Fruit fly (Drosophila melanogaster): Measurements from ENCODE around the gene Ziz.

Gene Ziz

DNA sequence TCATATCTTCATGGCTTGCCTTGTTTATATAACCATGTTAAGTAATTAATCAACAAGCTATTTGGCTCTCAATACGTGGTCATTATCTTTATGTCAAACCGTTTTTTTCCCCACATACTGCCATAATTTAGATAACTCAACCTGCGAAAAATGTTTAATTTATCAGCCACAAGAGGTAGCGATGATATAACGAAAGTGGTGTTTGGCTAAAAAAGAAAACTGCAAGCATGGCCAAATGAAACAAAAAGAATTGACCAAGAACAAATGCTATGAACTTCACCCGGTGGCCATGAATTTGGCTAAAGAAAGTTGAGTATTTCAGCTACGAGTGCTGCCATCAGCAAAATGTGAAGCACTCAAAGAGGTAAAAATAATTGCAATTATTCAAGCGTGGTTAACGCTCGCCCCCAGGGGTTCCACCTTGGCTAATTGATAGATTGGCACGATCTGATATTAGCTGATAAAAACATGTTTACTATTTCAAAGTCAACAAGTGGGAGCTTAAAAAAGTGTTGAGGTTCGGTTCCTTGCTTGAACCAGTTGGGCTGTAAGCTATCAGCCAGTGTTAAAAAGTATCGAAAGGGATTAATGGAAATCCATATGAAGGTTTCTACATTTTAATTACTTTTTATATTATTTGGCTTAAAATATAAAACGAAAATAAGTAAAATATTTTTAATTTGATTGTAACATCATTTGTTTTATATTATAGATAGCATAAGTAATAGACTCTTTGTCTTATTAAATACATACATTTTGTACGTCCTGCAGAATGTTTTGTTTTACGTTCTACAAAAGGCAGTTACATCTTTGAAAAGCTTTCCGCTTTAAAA, 59.4 kb downstream of the Ziz start (continued):
- TF ChIP-seq CG8388 (GFP tag; optimal IDR thresholded peaks at IDR 0.05) (peak; percentile 3), CG7963 (GFP tag; IDR thresholded peaks at IDR 0.05; ENCODE audit: partially characterized antibody) (no peak), ERR (GFP tag; optimal IDR thresholded peaks at IDR 0.05) (peak; percentile 70), Optix (GFP tag; IDR thresholded peaks at IDR 0.05) (peak; percentile 53; the same call in 2 of the 3 replicates), ac (GFP tag; optimal IDR thresholded peaks at IDR 0.05) (no peak), sima (GFP tag; optimal IDR thresholded peaks at IDR 0.05) (no peak), CG18619 (GFP tag; optimal IDR thresholded peaks at IDR 0.05) (peak; percentile 76), lbe (GFP tag; optimal IDR thresholded peaks at IDR 0.05) (peak; percentile 42), Asciz (GFP tag; optimal IDR thresholded peaks at IDR 0.05) (peak; percentile 79), Med (GFP tag) (peak; percentile 97), kay (GFP tag; optimal IDR thresholded peaks at IDR 0.05) (peak; percentile 46), Oaz (GFP tag; IDR thresholded peaks at IDR 0.05) (0 out of 2 replicates have a peak, but pooled peaks have one; percentile 40), CG3726 (GFP tag; IDR thresholded peaks at IDR 0.05) (peak; percentile 66; the same call in 1 of the 3 replicates), CG18476 (GFP tag; optimal IDR thresholded peaks at IDR 0.05) (peak; percentile 30), ap (GFP tag; IDR thresholded peaks at IDR 0.05) (0 out of 2 replicates have a peak, but pooled peaks have one; percentile 20), CG13123 (GFP tag; optimal IDR thresholded peaks at IDR 0.05) (peak; percentile 79), CG1529 (GFP tag; optimal IDR thresholded peaks at IDR 0.05) (peak; percentile 46), eve (GFP tag; optimal IDR thresholded peaks at IDR 0.05) (no peak), Dip3 (GFP tag; optimal IDR thresholded peaks at IDR 0.05) (peak; percentile 39), CG11398 (GFP tag; optimal IDR thresholded peaks at IDR 0.05) (peak; percentile 70), bowl (GFP tag; IDR thresholded peaks at IDR 0.05) (peak; percentile 70), bcd (GFP tag; optimal IDR thresholded peaks at IDR 0.05) (peak; percentile 86), Spps (tag; optimal IDR thresholded peaks at IDR 0.05) (peak; percentile 1), shn (GFP tag; optimal IDR thresholded peaks at IDR 0.05) (peak; percentile 64), az2 (GFP tag; optimal IDR thresholded peaks at IDR 0.05) (no peak), stc (GFP tag; IDR thresholded peaks at IDR 0.05) (peak; percentile 42; the same call in 1 of the 2 replicates), schlank (tag; optimal IDR thresholded peaks at IDR 0.05) (peak; percentile 86), CG13624 (GFP tag; optimal IDR thresholded peaks at IDR 0.05) (peak; percentile 77), CG1832 (GFP tag; optimal IDR thresholded peaks at IDR 0.05) (no peak), CG7556 (GFP tag; optimal IDR thresholded peaks at IDR 0.05) (peak; percentile 56), Hr39 (optimal IDR thresholded peaks at IDR 0.05) (no peak), dmrt11E (tag; optimal IDR thresholded peaks at IDR 0.05) (no peak), al (GFP tag; IDR thresholded peaks at IDR 0.05) (peak; percentile 34; the same call in 1 of the 2 replicates), Fer1 (GFP tag; optimal IDR thresholded peaks at IDR 0.05) (peak; percentile 75), CG12769 (tag; optimal IDR thresholded peaks at IDR 0.05) (peak; percentile 85), CG9609 (GFP tag; optimal IDR thresholded peaks at IDR 0.05) (peak; percentile 49), gcm (GFP tag; optimal IDR thresholded peaks at IDR 0.05) (peak; percentile 39), Taf1 (GFP tag; IDR thresholded peaks at IDR 0.05) (peak; percentile 59; the same call in 1 of the 2 replicates), CG10147 (GFP tag; optimal IDR thresholded peaks at IDR 0.05) (peak; percentile 57), Mes4 (GFP tag; optimal IDR thresholded peaks at IDR 0.05) (peak; percentile 52), Vsx1 (GFP tag; optimal IDR thresholded peaks at IDR 0.05) (peak; percentile 91), sug (tag; optimal IDR thresholded peaks at IDR 0.05) (peak; percentile 99), ken (GFP tag; IDR thresholded peaks at IDR 0.05) (no peak), chif (GFP tag; optimal IDR thresholded peaks at IDR 0.05) (peak; percentile 32 to 66), ase (GFP tag; IDR thresholded peaks at IDR 0.05) (peak; percentile 72; the same call in 2 of the 3 replicates), sc (optimal IDR thresholded peaks at IDR 0.05) (no peak), sc (GFP tag; optimal IDR thresholded peaks at IDR 0.05) (peak; percentile 38), Dp (GFP tag; optimal IDR thresholded peaks at IDR 0.05) (peak; percentile 19), BEAF-32 (GFP tag; optimal IDR thresholded peaks at IDR 0.05) (no peak)

Data from whole organism, embryonic.